Fruit fly (Drosophila melanogaster) whole organism, pupa: ENCODE data around the gene mRpL27.

ENCODE experiments used
- CG10348 ChIP-seq: fragments of 200-800 bp; sonication (Bioruptor generic); IDR thresholded peaks from 2 replicates; pipeline ENCODE4 v1.3.6; 2022; ENCODE audit warnings: missing biosample characterization, missing genetic modification characterization
- CG13204 ChIP-seq: fragments of 200-800 bp; sonication (Bioruptor generic); optimal IDR thresholded peaks from 2 replicates; lab custom pipeline; 2018; ENCODE audit warnings: missing biosample characterization, mild to moderate bottlenecking, missing genetic modification characterization, moderate library complexity
- CG15710 ChIP-seq: fragments of 200-800 bp; sonication (Bioruptor generic); optimal IDR thresholded peaks from 2 replicates; lab custom pipeline; 2018; ENCODE audit warnings: missing biosample characterization, mild to moderate bottlenecking, missing genetic modification characterization, moderate library complexity
- CG32121 ChIP-seq: fragments of 200-800 bp; sonication (Bioruptor generic); IDR thresholded peaks from 2 replicates; pipeline ENCODE4 v1.3.6; 2022; ENCODE audit warnings: missing biosample characterization, missing genetic modification characterization
- CG8301 ChIP-seq: fragments of 200-800 bp; sonication (Bioruptor generic); optimal IDR thresholded peaks from 2 replicates; lab custom pipeline; 2018; ENCODE audit warnings: missing biosample characterization, mild to moderate bottlenecking, missing genetic modification characterization
- CG9948 ChIP-seq: fragments of 200-800 bp; sonication (Bioruptor generic); optimal IDR thresholded peaks from 2 replicates; lab custom pipeline; 2018; ENCODE audit warnings: missing biosample characterization, mild to moderate bottlenecking, missing genetic modification characterization, moderate library complexity
- EcR ChIP-seq: fragments of 200-800 bp; sonication (Bioruptor generic); optimal IDR thresholded peaks from 3 replicates; lab custom pipeline; 2019; ENCODE audit warnings: missing biosample characterization, missing genetic modification characterization, mild to moderate bottlenecking, moderate library complexity, missing genetic modification reagents
- Ets98B ChIP-seq: fragments of 200-800 bp; sonication (Bioruptor generic); IDR thresholded peaks from 2 replicates; pipeline ENCODE4 v1.3.6; 2022; ENCODE audit warnings: missing biosample characterization, missing genetic modification characterization
- Pif1B ChIP-seq: fragments of 200-800 bp; sonication (Bioruptor generic); optimal IDR thresholded peaks from 3 replicates; lab custom pipeline; 2016; ENCODE audit warnings: missing biosample characterization, missing genetic modification characterization
- fd96Ca ChIP-seq: fragments of 200-800 bp; sonication (Bioruptor generic); IDR thresholded peaks from 3 replicates; pipeline ENCODE4 v1.3.6; 2022; ENCODE audit warnings: missing biosample characterization, missing genetic modification characterization
- gl ChIP-seq: fragments of 200-800 bp; sonication (Bioruptor generic); optimal IDR thresholded peaks from 2 replicates; lab custom pipeline; 2018; ENCODE audit warnings: missing biosample characterization, mild to moderate bottlenecking, missing genetic modification characterization

- TF ChIP-seq fd96Ca (GFP tag; lab: Robert Waterston, UW) (no peak), EcR (no peak), CG15710 (tag; lab: Kevin White, UChicago) (no peak), CG8301 (tag; lab: Kevin White, UChicago) (no peak), Ets98B (GFP tag; lab: Robert Waterston, UW) (no peak), CG10348 (GFP tag; lab: Robert Waterston, UW) (no peak), CG13204 (GFP tag; lab: Kevin White, UChicago) (no peak), gl (tag; lab: Kevin White, UChicago) (no peak), CG32121 (GFP tag; lab: Robert Waterston, UW) (no peak), Pif1B (GFP tag; lab: Kevin White, UChicago) (no peak), CG9948 (tag; lab: Kevin White, UChicago) (no peak)
Measured at dm6 chr2L:4464946-4465345, 5.5 kb upstream of the mRpL27 start, which contains the start of gene FIG4.
